Worm (Caenorhabditis elegans) whole organism, mixed stage, embryonic: Measurements from ENCODE around the gene dod-6.

Experiments
- M03D4.4 ChIP-seq: sonication (generic microtip); optimal IDR thresholded peaks from 2 replicates; lab custom pipeline; 2017; ENCODE audit warnings: mild to moderate bottlenecking, missing genetic modification characterization, missing compliant biosample characterization
- bed-3 ChIP-seq: fragments of 200-800 bp; sonication (Bioruptor generic); optimal IDR thresholded peaks from 3 replicates; lab custom pipeline; 2018; ENCODE audit warnings: mild to moderate bottlenecking, missing genetic modification characterization, moderate library complexity, missing compliant biosample characterization
- ceh-39 ChIP-seq: fragments of 150-350 bp; optimal IDR thresholded peaks from 2 replicates; lab custom pipeline; 2014; ENCODE audit warnings: missing biosample characterization, missing genetic modification characterization
- ceh-43 ChIP-seq: fragments of 200-800 bp; sonication (Bioruptor generic); optimal IDR thresholded peaks from 2 replicates; lab custom pipeline; 2018; ENCODE audit warnings: mild to moderate bottlenecking, missing genetic modification characterization, moderate library complexity, missing compliant biosample characterization
- ceh-83 ChIP-seq: fragments of 200-800 bp; sonication (Bioruptor generic); optimal IDR thresholded peaks from 2 replicates; lab custom pipeline; 2018; ENCODE audit warnings: mild to moderate bottlenecking, missing genetic modification characterization, missing compliant biosample characterization
- ces-1 ChIP-seq: fragments of 150-350 bp; optimal IDR thresholded peaks from 2 replicates; lab custom pipeline; 2014; ENCODE audit warnings: missing biosample characterization, missing genetic modification reagents, missing genetic modification characterization
- cnd-1 ChIP-seq: fragments of 200-800 bp; sonication (Bioruptor generic); optimal IDR thresholded peaks from 2 replicates; lab custom pipeline; 2018; ENCODE audit warnings: mild to moderate bottlenecking, missing genetic modification characterization, missing compliant biosample characterization
- drap-1 ChIP-seq: fragments of 200-800 bp; sonication (Bioruptor generic); optimal IDR thresholded peaks from 3 replicates; lab custom pipeline; 2018; ENCODE audit warnings: mild to moderate bottlenecking, missing genetic modification characterization, missing compliant biosample characterization
- elt-1 ChIP-seq: sonication (generic microtip); optimal IDR thresholded peaks from 2 replicates; lab custom pipeline; 2017; ENCODE audit warnings: missing genetic modification characterization, mild to moderate bottlenecking, missing compliant biosample characterization, antibody characterized with exemption, moderate library complexity, borderline replicate concordance; ENCODE audit not compliant: insufficient read depth
- elt-3 ChIP-seq: fragments of 150-350 bp; optimal IDR thresholded peaks from 2 replicates; lab custom pipeline; 2014; ENCODE audit warnings: missing biosample characterization, missing genetic modification characterization
- flh-1 ChIP-seq: fragments of 200-800 bp; sonication (Bioruptor generic); optimal IDR thresholded peaks from 2 replicates; lab custom pipeline; 2018; ENCODE audit warnings: mild to moderate bottlenecking, missing genetic modification characterization, moderate library complexity, missing compliant biosample characterization
- ham-2 ChIP-seq: fragments of 200-800 bp; sonication (Bioruptor generic); optimal IDR thresholded peaks from 2 replicates; lab custom pipeline; 2018; ENCODE audit warnings: mild to moderate bottlenecking, missing genetic modification characterization, missing compliant biosample characterization
- hlh-1 ChIP-seq: fragments of 150-350 bp; optimal IDR thresholded peaks from 2 replicates; lab custom pipeline; 2014; ENCODE audit warnings: missing biosample characterization, missing genetic modification reagents, missing genetic modification characterization
- lin-13 ChIP-seq: fragments of 150-350 bp; optimal IDR thresholded peaks from 2 replicates; lab custom pipeline; 2014; ENCODE audit warnings: missing biosample characterization, missing genetic modification characterization
- lin-32 ChIP-seq: fragments of 200-800 bp; sonication (Bioruptor generic); optimal IDR thresholded peaks from 2 replicates; lab custom pipeline; 2018; ENCODE audit warnings: mild to moderate bottlenecking, missing genetic modification characterization, missing compliant biosample characterization
- lsy-2 ChIP-seq: fragments of 150-350 bp; optimal IDR thresholded peaks from 2 replicates; lab custom pipeline; 2014; ENCODE audit warnings: missing biosample characterization, missing genetic modification characterization
- mep-1 ChIP-seq: fragments of 150-350 bp; optimal IDR thresholded peaks from 2 replicates; lab custom pipeline; 2017; ENCODE audit warnings: missing biosample characterization, missing genetic modification reagents, missing genetic modification characterization, inconsistent platforms
- mls-2 ChIP-seq: sonication (generic microtip); optimal IDR thresholded peaks from 2 replicates; lab custom pipeline; 2016; ENCODE audit warnings: mild to moderate bottlenecking, missing genetic modification characterization, moderate library complexity, missing compliant biosample characterization
- nhr-12 ChIP-seq: fragments of 150-350 bp; optimal IDR thresholded peaks from 2 replicates; lab custom pipeline; 2014; ENCODE audit warnings: missing biosample characterization, missing genetic modification characterization
- nhr-2 ChIP-seq: fragments of 150-350 bp; optimal IDR thresholded peaks from 2 replicates; lab custom pipeline; 2014; ENCODE audit warnings: missing biosample characterization, missing genetic modification characterization
- nhr-237 ChIP-seq: fragments of 150-350 bp; optimal IDR thresholded peaks from 2 replicates; lab custom pipeline; 2014; ENCODE audit warnings: missing biosample characterization, missing genetic modification characterization
- nhr-28 ChIP-seq: fragments of 150-350 bp; optimal IDR thresholded peaks from 2 replicates; lab custom pipeline; 2014; ENCODE audit warnings: missing biosample characterization, missing genetic modification characterization
- pha-4 ChIP-seq: fragments of 150-350 bp; optimal IDR thresholded peaks from 2 replicates; lab custom pipeline; 2018; ENCODE audit warnings: missing biosample characterization, missing genetic modification reagents, missing genetic modification characterization
- sem-2 ChIP-seq: fragments of 200-800 bp; sonication (Bioruptor generic); optimal IDR thresholded peaks from 2 replicates; lab custom pipeline; 2018; ENCODE audit warnings: mild to moderate bottlenecking, missing genetic modification characterization, missing compliant biosample characterization
- snpc-4 ChIP-seq: fragments of 150-350 bp; optimal IDR thresholded peaks from 2 replicates; lab custom pipeline; 2014; ENCODE audit warnings: missing biosample characterization, missing genetic modification characterization
- sptf-1 ChIP-seq: sonication (generic microtip); optimal IDR thresholded peaks from 2 replicates; lab custom pipeline; 2017; ENCODE audit warnings: mild to moderate bottlenecking, missing genetic modification characterization, moderate library complexity, missing compliant biosample characterization
- tbx-8 ChIP-seq: fragments of 200-800 bp; sonication (Bioruptor generic); optimal IDR thresholded peaks from 2 replicates; lab custom pipeline; 2018; ENCODE audit warnings: mild to moderate bottlenecking, missing genetic modification characterization, moderate library complexity, missing compliant biosample characterization
- unc-120 ChIP-seq: sonication (generic microtip); optimal IDR thresholded peaks from 2 replicates; lab custom pipeline; 2017; ENCODE audit warnings: missing genetic modification characterization, missing compliant biosample characterization; ENCODE audit not compliant: poor library complexity, severe bottlenecking
- unc-39 ChIP-seq: fragments of 150-350 bp; optimal IDR thresholded peaks from 2 replicates; lab custom pipeline; 2014; ENCODE audit warnings: missing biosample characterization, missing genetic modification characterization
- unc-62 ChIP-seq: fragments of 150-350 bp; optimal IDR thresholded peaks from 2 replicates; lab custom pipeline; 2014; ENCODE audit warnings: missing biosample characterization, missing genetic modification reagents, missing genetic modification characterization
- zip-8 ChIP-seq: fragments of 150-350 bp; optimal IDR thresholded peaks from 2 replicates; lab custom pipeline; 2014; ENCODE audit warnings: missing biosample characterization, missing genetic modification characterization
- ztf-11 ChIP-seq: fragments of 150-350 bp; optimal IDR thresholded peaks from 2 replicates; lab custom pipeline; 2014; ENCODE audit warnings: missing biosample characterization, missing genetic modification characterization

dod-6 gene

ce11 chrIII:10214540-10214979 lies 17.0 kb downstream of the dod-6 start:
- no peak for TF ChIP-seq unc-39 (tag; lab: Kevin White, UChicago)
- TF ChIP-seq ceh-39, result no peak
- TF ChIP-seq elt-3 (tag; lab: Kevin White, UChicago), result no peak
- no peak for TF ChIP-seq lin-13 (tag; lab: Kevin White, UChicago)
- no peak for TF ChIP-seq elt-1 (tag; lab: Kevin White, UChicago)
- TF ChIP-seq M03D4.4 (tag; lab: Kevin White, UChicago), result no peak
- TF ChIP-seq cnd-1 (tag; lab: Kevin White, UChicago), result no peak
- no peak for TF ChIP-seq bed-3 (GFP tag; lab: Kevin White, UChicago)
- no peak for TF ChIP-seq nhr-12 (tag; lab: Kevin White, UChicago)
- no peak for TF ChIP-seq nhr-2
- no peak for TF ChIP-seq ceh-43 (GFP tag; lab: Kevin White, UChicago)
- no peak for TF ChIP-seq lin-32
- no peak for TF ChIP-seq tbx-8 (GFP tag; lab: Kevin White, UChicago)
- no peak for TF ChIP-seq nhr-28
- no peak for TF ChIP-seq lsy-2
- no peak for TF ChIP-seq snpc-4 (tag; lab: Kevin White, UChicago)

- TF ChIP-seq ceh-43 (GFP tag; lab: Kevin White, UChicago), result no peak
- no peak for TF ChIP-seq hlh-1
- TF ChIP-seq nhr-12 (tag; lab: Kevin White, UChicago), result no peak
- TF ChIP-seq tbx-8 (GFP tag; lab: Kevin White, UChicago), result no peak
- no peak for TF ChIP-seq mls-2 (tag; lab: Kevin White, UChicago)
- TF ChIP-seq nhr-2, result no peak
- TF ChIP-seq nhr-237, result no peak
- TF ChIP-seq zip-8 (tag; lab: Kevin White, UChicago), result no peak
- no peak for TF ChIP-seq lin-13 (tag; lab: Kevin White, UChicago)
- TF ChIP-seq nhr-28, result no peak
- TF ChIP-seq elt-1 (tag; lab: Kevin White, UChicago), result no peak
- TF ChIP-seq lin-32, result no peak
Observed at ce11 chrIII:10215882-10216281, 18.4 kb downstream of the dod-6 start.

ce11 chrIII:10216585-10217278 lies 19.2 kb downstream of the dod-6 start, which contains the start of gene cts-1:
Gene cts-1 (minus strand): TSS chrIII:10216635.
- TF ChIP-seq bed-3 (GFP tag; lab: Kevin White, UChicago) (no peak), flh-1 (GFP tag; lab: Kevin White, UChicago) (no peak), ceh-83 (no peak), unc-120 (tag; lab: Kevin White, UChicago) (peak; percentile 58), pha-4 (tag; lab: Kevin White, UChicago) (no peak), elt-1 (tag; lab: Kevin White, UChicago) (no peak), ztf-11 (no peak), drap-1 (GFP tag; lab: Kevin White, UChicago) (no peak), nhr-28 (no peak), unc-62 (GFP tag; lab: Kevin White, UChicago) (peak; percentile 53), elt-3 (tag; lab: Kevin White, UChicago) (no peak), lin-13 (tag; lab: Kevin White, UChicago) (peak; percentile 2), M03D4.4 (tag; lab: Kevin White, UChicago) (peak; percentile 42), nhr-12 (tag; lab: Kevin White, UChicago) (no peak), unc-39 (tag; lab: Kevin White, UChicago) (no peak), lin-32 (no peak), ceh-43 (GFP tag; lab: Kevin White, UChicago) (no peak), zip-8 (tag; lab: Kevin White, UChicago) (no peak), nhr-237 (peak; percentile 46), tbx-8 (GFP tag; lab: Kevin White, UChicago) (no peak), mep-1 (tag; lab: Kevin White, UChicago) (peak; percentile 49), lsy-2 (peak; percentile 76), sptf-1 (peak; percentile 40), snpc-4 (tag; lab: Kevin White, UChicago) (no peak), hlh-1 (peak; percentile 23), sem-2 (GFP tag; lab: Kevin White, UChicago) (no peak), nhr-2 (no peak), ceh-39 (no peak), ces-1 (GFP tag; lab: Kevin White, UChicago) (peak; percentile 23), mls-2 (tag; lab: Kevin White, UChicago) (no peak), ham-2 (GFP tag; lab: Kevin White, UChicago) (no peak)
